Worm (Caenorhabditis elegans) whole organism, late embryonic: ENCODE data around the gene secs-1.

Experiments
- C08G9.2 ChIP-seq: sonication (generic microtip); optimal IDR thresholded peaks from 2 replicates; lab custom pipeline; 2016; ENCODE audit warnings: mild to moderate bottlenecking, missing genetic modification characterization, moderate library complexity, missing compliant biosample characterization
- ceh-19 ChIP-seq: fragments of 200-800 bp; sonication (Bioruptor generic); optimal IDR thresholded peaks from 2 replicates; lab custom pipeline; 2018; ENCODE audit warnings: mild to moderate bottlenecking, missing genetic modification characterization, missing compliant biosample characterization
- ceh-22 ChIP-seq: sonication (generic microtip); optimal IDR thresholded peaks from 2 replicates; lab custom pipeline; 2017; ENCODE audit warnings: missing biosample characterization, missing genetic modification characterization
- che-1 ChIP-seq: sonication (generic microtip); optimal IDR thresholded peaks from 2 replicates; lab custom pipeline; 2016; ENCODE audit warnings: mild to moderate bottlenecking, missing genetic modification characterization, missing compliant biosample characterization
- dve-1 ChIP-seq: sonication (generic microtip); optimal IDR thresholded peaks from 2 replicates; lab custom pipeline; 2017; ENCODE audit warnings: antibody characterized with exemption, mild to moderate bottlenecking, missing genetic modification characterization, missing compliant biosample characterization
- elt-2 ChIP-seq: sonication (generic microtip); optimal IDR thresholded peaks from 2 replicates; lab custom pipeline; 2016; ENCODE audit warnings: missing genetic modification reagents, missing genetic modification characterization, missing compliant biosample characterization
- fax-1 ChIP-seq: sonication (generic microtip); optimal IDR thresholded peaks from 2 replicates; lab custom pipeline; 2016; ENCODE audit warnings: missing genotype, missing genetic modification characterization, missing compliant biosample characterization
- lin-11 ChIP-seq: fragments of 200-800 bp; sonication (Bioruptor generic); optimal IDR thresholded peaks from 2 replicates; lab custom pipeline; 2018; ENCODE audit warnings: mild to moderate bottlenecking, missing genetic modification characterization, missing compliant biosample characterization
- rnt-1 ChIP-seq: sonication (generic microtip); optimal IDR thresholded peaks from 2 replicates; lab custom pipeline; 2016; ENCODE audit warnings: missing genetic modification characterization, missing compliant biosample characterization
- sox-2 ChIP-seq: fragments of 200-800 bp; sonication (Bioruptor generic); IDR thresholded peaks from 2 replicates; pipeline ENCODE4 v1.3.6; 2022; ENCODE audit warnings: missing genetic modification reagents, missing genetic modification characterization, missing compliant biosample characterization
- ttx-3 ChIP-seq: sonication (generic microtip); optimal IDR thresholded peaks from 2 replicates; lab custom pipeline; 2016; ENCODE audit warnings: missing genetic modification reagents, missing genetic modification characterization, missing compliant biosample characterization
- unc-3 ChIP-seq, 2 experiments: fragments of 200-800 bp in 1 of 2; sonication (Bioruptor generic) in 1 of 2; sonication (generic microtip) in 1 of 2; conservative IDR thresholded peaks in 1 of 2; optimal IDR thresholded peaks in 1 of 2; 2 replicates each; pipeline versions ENCODE4 v1.3.6 to Lab custom; 2016 to 2022; ENCODE audit warnings: missing compliant biosample characterization in 2 of 2, missing genetic modification characterization in 2 of 2, missing genetic modification reagents in 1 of 2

secs-1 gene

ce11 chrV:10754050-10754449 is 50.2 kb downstream of the secs-1 start, which contains the start of gene F28H7.7:
Gene F28H7.7, minus strand, starts transcription at chrV:10754150.
- TF ChIP-seq fax-1 (tag; lab: Kevin White, UChicago) (no peak), sox-2 (GFP tag; lab: Robert Waterston, UW) (no peak), ceh-22 (no peak), ceh-19 (GFP tag; lab: Kevin White, UChicago) (no peak), che-1 (tag; lab: Kevin White, UChicago) (no peak), dve-1 (tag; lab: Kevin White, UChicago) (no peak), lin-11 (tag; lab: Kevin White, UChicago) (no peak), rnt-1 (tag; lab: Kevin White, UChicago) (no peak), unc-3 (GFP tag; conservative IDR thresholded peaks at IDR 0.05; lab: Robert Waterston, UW) (no peak), unc-3 (tag; optimal IDR thresholded peaks at IDR 0.05; lab: Kevin White, UChicago) (no peak), ttx-3 (tag; lab: Kevin White, UChicago) (no peak), elt-2 (no peak), C08G9.2 (tag; lab: Kevin White, UChicago) (no peak)
